Fruit fly (Drosophila melanogaster): ENCODE measurements around the gene CG10920.
A peak's percentile ranks its signal among the peaks of the same experiment; 100 is the strongest.

CG10920 gene

dm6 chrX:7854144-7854543 is at the start of gene CG10920:
TSS of gene CG10920 (minus strand) at chrX:7854244.
- TF ChIP-seq CG4404 (GFP tag; IDR thresholded peaks at IDR 0.05) (no peak), Sry-β (GFP tag; optimal IDR thresholded peaks at IDR 0.05) (no peak), CG10321 (GFP tag; IDR thresholded peaks at IDR 0.05) (no peak), tup (GFP tag; optimal IDR thresholded peaks at IDR 0.05) (no peak), Lim3 (GFP tag; IDR thresholded peaks at IDR 0.05) (no peak), Dad (GFP tag; optimal IDR thresholded peaks at IDR 0.05) (no peak), CG12219 (GFP tag; optimal IDR thresholded peaks at IDR 0.05) (no peak), ind (GFP tag; optimal IDR thresholded peaks at IDR 0.05) (no peak), CG12744 (GFP tag; optimal IDR thresholded peaks at IDR 0.05) (no peak), eve (GFP tag; optimal IDR thresholded peaks at IDR 0.05) (no peak), CG14860 (GFP tag; IDR thresholded peaks at IDR 0.05; ENCODE audit: partially characterized antibody) (no peak), org-1 (GFP tag; optimal IDR thresholded peaks at IDR 0.05) (no peak), CG10462 (GFP tag; optimal IDR thresholded peaks at IDR 0.05) (no peak)

dm6 chrX:7901153-7902038 is 47.4 kb upstream of the CG10920 start, which contains the start of the genes RpS6 and bys:
TSS of gene RpS6 (minus strand) at chrX:7901331.
TSS of gene bys (plus strand) at chrX:7901880.
- TF ChIP-seq CG6175 (GFP tag; IDR thresholded peaks at IDR 0.05) = 0 out of 3 replicates have a peak, but pooled peaks have one; percentile 13
- TF ChIP-seq scrt (GFP tag; optimal IDR thresholded peaks at IDR 0.05) = peak; percentile 61
- TF ChIP-seq CG18619 (GFP tag; optimal IDR thresholded peaks at IDR 0.05) = peak; percentile 52
- TF ChIP-seq sima (GFP tag; optimal IDR thresholded peaks at IDR 0.05) = no peak
- no peak for TF ChIP-seq CG18011 (GFP tag; optimal IDR thresholded peaks at IDR 0.05)
- TF ChIP-seq CG8924 (tag; optimal IDR thresholded peaks at IDR 0.05) = peak; percentile 3
- TF ChIP-seq tin (GFP tag; optimal IDR thresholded peaks at IDR 0.05) = peak; percentile 36
- no peak for TF ChIP-seq CG30431 (GFP tag; optimal IDR thresholded peaks at IDR 0.05)
- TF ChIP-seq lov (optimal IDR thresholded peaks at IDR 0.05) = no peak
- TF ChIP-seq lov (GFP tag; IDR thresholded peaks at IDR 0.05) = 0 out of 3 replicates have a peak, but pooled peaks have one; percentile 66
- peak; percentile 43 for TF ChIP-seq zen (tag; optimal IDR thresholded peaks at IDR 0.05)
- peak; percentile 67 for TF ChIP-seq CG3281 (GFP tag; optimal IDR thresholded peaks at IDR 0.05)
- TF ChIP-seq fu2 (GFP tag; optimal IDR thresholded peaks at IDR 0.05) = peak; percentile 12
- peak; percentile 63 for TF ChIP-seq CG4707 (GFP tag; optimal IDR thresholded peaks at IDR 0.05)
- TF ChIP-seq ewg (GFP tag; optimal IDR thresholded peaks at IDR 0.05) = no peak
- no peak for TF ChIP-seq gfzf (GFP tag; optimal IDR thresholded peaks at IDR 0.05)
- peak; percentile 91 for TF ChIP-seq bbx (GFP tag; IDR thresholded peaks at IDR 0.05; ENCODE audit: partially characterized antibody)
- no peak for TF ChIP-seq HmgD (GFP tag; optimal IDR thresholded peaks at IDR 0.05)
- peak; percentile 72 for TF ChIP-seq NfI (GFP tag; optimal IDR thresholded peaks at IDR 0.05)
- TF ChIP-seq Oaz (GFP tag; IDR thresholded peaks at IDR 0.05) = peak; percentile 15; the same call in 1 of the 2 replicates
- peak; percentile 36 for TF ChIP-seq PHDP (tag; optimal IDR thresholded peaks at IDR 0.05)
- TF ChIP-seq CG10147 (GFP tag; optimal IDR thresholded peaks at IDR 0.05) = peak; percentile 16
- TF ChIP-seq CG9609 (GFP tag; optimal IDR thresholded peaks at IDR 0.05) = no peak
- peak; percentile 49 for TF ChIP-seq zfh2 (GFP tag; optimal IDR thresholded peaks at IDR 0.05)
- TF ChIP-seq CG16863 (GFP tag; optimal IDR thresholded peaks at IDR 0.05) = no peak
- TF ChIP-seq CG4424 (GFP tag; optimal IDR thresholded peaks at IDR 0.05) = peak; percentile 39
- peak; percentile 38 for TF ChIP-seq ind (GFP tag; optimal IDR thresholded peaks at IDR 0.05)
- no peak; the same call in 2 of the 3 replicates for TF ChIP-seq Mrtf (GFP tag; IDR thresholded peaks at IDR 0.05)
- peak; percentile 70 for TF ChIP-seq CG11247 (GFP tag; IDR thresholded peaks at IDR 0.05)
- no peak for TF ChIP-seq shn (GFP tag; optimal IDR thresholded peaks at IDR 0.05)
- no peak for TF ChIP-seq Deaf1 (tag; optimal IDR thresholded peaks at IDR 0.05)
- peak; percentile 82 for TF ChIP-seq CG7928 (GFP tag; optimal IDR thresholded peaks at IDR 0.05)
- no peak for TF ChIP-seq gcm (GFP tag; optimal IDR thresholded peaks at IDR 0.05)
- TF ChIP-seq chinmo (GFP tag; IDR thresholded peaks at IDR 0.05; ENCODE audit: partially characterized antibody) = peak; percentile 59; the same call in 1 of the 4 replicates
- no peak for TF ChIP-seq sd (tag; optimal IDR thresholded peaks at IDR 0.05)
- no peak for TF ChIP-seq vfl (GFP tag; optimal IDR thresholded peaks at IDR 0.05)
